Worm (Caenorhabditis elegans) whole organism, L3 larva: Measurements from ENCODE around the gene asp-2.

Experiments
- ama-1 ChIP-seq: fragments of 150-350 bp; optimal IDR thresholded peaks from 2 replicates; lab custom pipeline; 2018
- ceh-16 ChIP-seq: sonication (generic microtip); optimal IDR thresholded peaks from 2 replicates; lab custom pipeline; 2017; ENCODE audit warnings: missing biosample characterization, missing genetic modification characterization
- ceh-82 ChIP-seq: fragments of 150-350 bp; optimal IDR thresholded peaks from 2 replicates; lab custom pipeline; 2014; ENCODE audit warnings: missing biosample characterization, missing genetic modification characterization
- egl-27 ChIP-seq: sonication (generic microtip); optimal IDR thresholded peaks from 4 replicates; lab custom pipeline; 2017; ENCODE audit warnings: missing biosample characterization, missing genetic modification reagents, missing genetic modification characterization
- egl-5 ChIP-seq: fragments of 150-350 bp; optimal IDR thresholded peaks from 2 replicates; lab custom pipeline; 2017; ENCODE audit warnings: missing biosample characterization, missing genetic modification reagents, missing genetic modification characterization, inconsistent platforms
- elt-1 ChIP-seq: fragments of 150-350 bp; optimal IDR thresholded peaks from 2 replicates; lab custom pipeline; 2014; ENCODE audit warnings: missing biosample characterization, missing genetic modification characterization
- elt-2 ChIP-seq: sonication (generic microtip); optimal IDR thresholded peaks from 2 replicates; lab custom pipeline; 2016; ENCODE audit warnings: missing genetic modification reagents, mild to moderate bottlenecking, missing genetic modification characterization, missing compliant biosample characterization
- elt-3 ChIP-seq, 3 experiments: fragments of 150-350 bp in 1 of 3; sonication (generic microtip) in 2 of 3; optimal IDR thresholded peaks; 2 replicates in 2 of 3; 4 replicates in 1 of 3; lab custom pipeline; 2014 to 2017; ENCODE audit warnings: missing biosample characterization in 3 of 3, missing genetic modification characterization in 3 of 3
- fkh-10 ChIP-seq: sonication (generic microtip); optimal IDR thresholded peaks from 2 replicates; lab custom pipeline; 2017; ENCODE audit warnings: missing biosample characterization, missing genetic modification reagents, missing genetic modification characterization
- fos-1 ChIP-seq: fragments of 150-350 bp; optimal IDR thresholded peaks from 2 replicates; lab custom pipeline; 2014; ENCODE audit warnings: missing biosample characterization, missing genetic modification characterization
- hmg-11 ChIP-seq: sonication (generic microtip); optimal IDR thresholded peaks from 2 replicates; lab custom pipeline; 2016; ENCODE audit warnings: missing genetic modification characterization, missing compliant biosample characterization
- jun-1 ChIP-seq: fragments of 150-350 bp; optimal IDR thresholded peaks from 2 replicates; lab custom pipeline; 2014; ENCODE audit warnings: missing biosample characterization, missing genetic modification reagents, missing genetic modification characterization
- lin-15B ChIP-seq: fragments of 150-350 bp; optimal IDR thresholded peaks from 2 replicates; lab custom pipeline; 2014; ENCODE audit warnings: missing biosample characterization, missing genetic modification characterization
- lsy-12 ChIP-seq: sonication (generic microtip); optimal IDR thresholded peaks from 2 replicates; lab custom pipeline; 2016; ENCODE audit warnings: mild to moderate bottlenecking, missing genetic modification characterization, missing compliant biosample characterization
- mdl-1 ChIP-seq: fragments of 150-350 bp; optimal IDR thresholded peaks from 2 replicates; lab custom pipeline; 2014; ENCODE audit warnings: missing biosample characterization, missing genetic modification characterization
- mml-1 ChIP-seq: fragments of 150-350 bp; sonication (generic microtip); optimal IDR thresholded peaks from 3 replicates; lab custom pipeline; 2014; ENCODE audit warnings: missing biosample characterization, missing genetic modification characterization
- nfya-1 ChIP-seq: sonication (generic microtip); optimal IDR thresholded peaks from 2 replicates; lab custom pipeline; 2017; ENCODE audit warnings: missing genetic modification characterization, mild to moderate bottlenecking, missing compliant biosample characterization, antibody characterized with exemption, moderate library complexity; ENCODE audit not compliant: insufficient read depth
- nhr-23 ChIP-seq: fragments of 150-350 bp; optimal IDR thresholded peaks from 2 replicates; lab custom pipeline; 2014; ENCODE audit warnings: missing biosample characterization, missing genetic modification reagents, missing genetic modification characterization
- nhr-237 ChIP-seq: fragments of 150-350 bp; optimal IDR thresholded peaks from 2 replicates; lab custom pipeline; 2014; ENCODE audit warnings: missing biosample characterization, missing genetic modification characterization
- nhr-25 ChIP-seq: sonication (generic microtip); optimal IDR thresholded peaks from 2 replicates; lab custom pipeline; 2017; ENCODE audit warnings: missing biosample characterization, missing genetic modification characterization
- nhr-28 ChIP-seq: fragments of 150-350 bp; optimal IDR thresholded peaks from 2 replicates; lab custom pipeline; 2014; ENCODE audit warnings: missing biosample characterization, missing genetic modification characterization
- nhr-43 ChIP-seq: sonication (generic microtip); optimal IDR thresholded peaks from 2 replicates; lab custom pipeline; 2016; ENCODE audit warnings: mild to moderate bottlenecking, missing genetic modification characterization, missing compliant biosample characterization; ENCODE audit not compliant: poor library complexity, severe bottlenecking
- nhr-67 ChIP-seq: fragments of 150-350 bp; optimal IDR thresholded peaks from 2 replicates; lab custom pipeline; 2014; ENCODE audit warnings: missing biosample characterization, missing genetic modification characterization
- nhr-76 ChIP-seq: fragments of 150-350 bp; sonication (generic microtip); optimal IDR thresholded peaks from 5 replicates; lab custom pipeline; 2014; ENCODE audit warnings: missing biosample characterization, missing genetic modification characterization
- pha-4 ChIP-seq: fragments of 150-350 bp; optimal IDR thresholded peaks from 2 replicates; lab custom pipeline; 2014; ENCODE audit warnings: missing biosample characterization, missing genetic modification reagents, missing genetic modification characterization
- pqm-1 ChIP-seq: fragments of 150-350 bp; optimal IDR thresholded peaks from 2 replicates; lab custom pipeline; 2017; ENCODE audit warnings: missing biosample characterization, missing genetic modification characterization, inconsistent platforms
- sea-2 ChIP-seq: fragments of 150-350 bp; sonication (generic microtip); optimal IDR thresholded peaks from 4 replicates; lab custom pipeline; 2014; ENCODE audit warnings: missing biosample characterization, missing genetic modification reagents, missing genetic modification characterization
- skn-1 ChIP-seq: fragments of 150-350 bp; optimal IDR thresholded peaks from 2 replicates; lab custom pipeline; 2014; ENCODE audit warnings: missing biosample characterization, missing genetic modification characterization
- tbx-2 ChIP-seq: sonication (generic microtip); optimal IDR thresholded peaks from 2 replicates; lab custom pipeline; 2016; ENCODE audit warnings: mild to moderate bottlenecking, missing genetic modification characterization, missing compliant biosample characterization
- unc-39 ChIP-seq: sonication (generic microtip); optimal IDR thresholded peaks from 4 replicates; lab custom pipeline; 2017; ENCODE audit warnings: missing biosample characterization, missing genetic modification characterization
- unc-62 ChIP-seq: fragments of 150-350 bp; sonication (generic microtip); optimal IDR thresholded peaks from 4 replicates; lab custom pipeline; 2014; ENCODE audit warnings: missing biosample characterization, missing genetic modification reagents, missing genetic modification characterization
- zag-1 ChIP-seq: fragments of 150-350 bp; optimal IDR thresholded peaks from 2 replicates; lab custom pipeline; 2014; ENCODE audit warnings: missing biosample characterization, missing genetic modification characterization

Gene asp-2

DNA sequence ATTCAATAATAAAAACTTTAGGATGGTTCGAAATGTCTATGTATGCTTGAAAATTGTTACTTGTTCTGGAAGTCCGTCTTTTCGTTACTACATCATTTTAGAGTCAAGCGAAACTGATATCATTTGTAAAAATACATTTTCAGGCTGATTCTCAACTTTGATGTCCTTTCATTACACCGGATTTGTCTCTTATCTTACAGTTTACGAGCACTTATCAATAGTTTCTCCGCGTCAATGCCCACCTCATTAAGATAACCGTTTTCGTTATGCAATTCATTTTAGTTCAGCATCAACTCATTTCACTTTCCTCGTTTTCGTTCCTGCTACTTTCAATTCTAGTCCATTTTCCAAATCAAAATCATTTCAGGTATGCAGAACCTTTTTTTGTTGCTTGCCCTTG, at the start of gene asp-2:
Gene asp-2, plus strand, starts transcription at position 368 of the 400 bp plus-strand sequence.
- TF ChIP-seq pqm-1 (tag; lab: Kevin White, UChicago) (peak; percentile 89), nhr-67 (tag; lab: Kevin White, UChicago) (no peak), elt-2 (tag; lab: Kevin White, UChicago) (peak; percentile 91)

DNA sequence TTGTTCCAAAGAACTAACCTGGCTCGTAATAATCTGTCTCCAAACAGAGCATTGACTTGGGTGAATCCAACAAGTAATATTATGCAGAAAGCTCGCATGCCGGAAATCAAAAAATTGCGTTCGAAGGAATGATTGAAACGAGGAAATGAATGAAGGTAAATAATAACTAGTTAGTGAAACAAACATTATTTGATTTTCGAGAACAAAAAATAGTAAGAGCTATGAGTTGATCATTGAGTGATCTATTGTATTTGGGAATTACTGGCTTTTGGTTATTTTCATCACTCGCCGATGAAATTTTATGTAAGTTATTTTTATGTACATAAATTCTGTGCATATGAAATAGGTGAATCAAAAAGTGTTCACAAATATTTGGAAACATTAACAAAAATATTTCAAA, 48.1 kb upstream of the asp-2 start, which contains the start of gene B0222.5:
Gene B0222.5, minus strand, starts transcription at position 101 of the 400 bp plus-strand sequence.
- TF ChIP-seq elt-1 (no peak), nhr-23 (tag; lab: Kevin White, UChicago) (no peak), ceh-16 (tag; lab: Kevin White, UChicago) (no peak), ama-1 (no peak), mml-1 (tag; lab: Kevin White, UChicago) (no peak), lsy-12 (no peak), elt-2 (tag; lab: Kevin White, UChicago) (no peak), hmg-11 (tag; lab: Kevin White, UChicago) (no peak), nhr-67 (tag; lab: Kevin White, UChicago) (no peak), nhr-25 (tag; lab: Kevin White, UChicago) (no peak), lin-15B (tag; lab: Kevin White, UChicago) (no peak), jun-1 (tag; lab: Kevin White, UChicago) (no peak), nhr-28 (tag; lab: Kevin White, UChicago) (no peak), skn-1 (no peak)

DNA sequence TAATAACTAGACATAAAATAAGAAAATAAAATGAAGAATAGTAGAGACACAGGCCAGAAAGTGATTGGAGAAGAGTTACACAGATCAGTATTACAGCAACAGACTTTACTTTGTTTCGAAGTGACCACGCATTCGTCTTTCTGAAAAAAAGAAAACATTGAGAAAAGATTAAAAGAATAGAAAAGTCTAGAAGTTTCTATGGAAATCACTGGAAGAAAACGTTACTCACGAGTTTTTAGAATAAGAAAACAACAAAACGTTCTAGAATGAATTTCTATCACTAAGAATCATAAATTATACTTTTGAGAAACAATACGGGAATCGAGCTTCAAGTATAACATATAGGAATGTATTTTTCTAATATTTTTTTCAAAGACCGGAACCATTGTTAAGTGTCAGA, 47.3 kb upstream of the asp-2 start:
- TF ChIP-seq skn-1, result no peak
- no peak for TF ChIP-seq mdl-1
- TF ChIP-seq tbx-2 (tag; lab: Kevin White, UChicago), result no peak
- TF ChIP-seq mml-1 (tag; lab: Kevin White, UChicago), result no peak
- no peak for TF ChIP-seq unc-62
- no peak for TF ChIP-seq nhr-237
- no peak for TF ChIP-seq pha-4 (tag; lab: Kevin White, UChicago)
- TF ChIP-seq nfya-1 (tag; lab: Kevin White, UChicago), result no peak
- TF ChIP-seq unc-39 (tag; lab: Kevin White, UChicago), result no peak
- no peak for TF ChIP-seq ama-1
- no peak for TF ChIP-seq ceh-16 (tag; lab: Kevin White, UChicago)
- TF ChIP-seq zag-1 (tag; lab: Kevin White, UChicago), result no peak
- no peak for TF ChIP-seq lin-15B (tag; lab: Kevin White, UChicago)
- no peak for TF ChIP-seq elt-2 (tag; lab: Kevin White, UChicago)
- TF ChIP-seq sea-2, result no peak
- TF ChIP-seq nhr-28 (tag; lab: Kevin White, UChicago), result no peak
- no peak for TF ChIP-seq egl-27 (tag; lab: Kevin White, UChicago)
- no peak for TF ChIP-seq nhr-76 (tag; lab: Kevin White, UChicago)
- TF ChIP-seq fos-1 (tag; lab: Kevin White, UChicago), result no peak

DNA sequence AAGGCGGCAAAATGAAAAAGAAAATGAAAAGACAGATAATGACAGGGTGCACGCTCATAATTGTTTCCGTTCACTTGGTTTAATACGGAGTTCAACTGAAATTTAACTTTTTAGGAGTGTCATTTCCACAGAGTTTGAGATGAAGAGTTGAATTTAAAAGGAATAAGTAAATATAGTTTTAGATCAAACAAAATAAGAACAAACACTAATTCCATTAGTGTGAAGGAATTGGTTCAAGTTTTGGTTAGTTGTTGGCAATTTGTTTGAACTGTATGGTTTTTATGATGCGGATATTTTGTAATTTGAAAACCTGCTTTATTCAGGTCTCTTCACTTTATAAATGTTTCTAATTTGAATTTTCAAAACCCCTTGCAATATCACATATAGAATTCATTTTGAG, 46.2 kb upstream of the asp-2 start, which contains the start of gene B0222.15:
Gene B0222.15, minus strand, starts transcription at position 101 of the 400 bp plus-strand sequence.
- TF ChIP-seq unc-62 (no peak), skn-1 (no peak), nhr-43 (tag; lab: Kevin White, UChicago) (no peak), ceh-82 (tag; lab: Kevin White, UChicago) (no peak), elt-3 (tag; optimal IDR thresholded peaks at IDR 0.05; lab: Kevin White, UChicago) (no peak), elt-1 (no peak), ama-1 (no peak), ceh-16 (tag; lab: Kevin White, UChicago) (no peak), zag-1 (tag; lab: Kevin White, UChicago) (no peak), lin-15B (tag; lab: Kevin White, UChicago) (no peak), egl-5 (tag; lab: Kevin White, UChicago) (no peak)

DNA sequence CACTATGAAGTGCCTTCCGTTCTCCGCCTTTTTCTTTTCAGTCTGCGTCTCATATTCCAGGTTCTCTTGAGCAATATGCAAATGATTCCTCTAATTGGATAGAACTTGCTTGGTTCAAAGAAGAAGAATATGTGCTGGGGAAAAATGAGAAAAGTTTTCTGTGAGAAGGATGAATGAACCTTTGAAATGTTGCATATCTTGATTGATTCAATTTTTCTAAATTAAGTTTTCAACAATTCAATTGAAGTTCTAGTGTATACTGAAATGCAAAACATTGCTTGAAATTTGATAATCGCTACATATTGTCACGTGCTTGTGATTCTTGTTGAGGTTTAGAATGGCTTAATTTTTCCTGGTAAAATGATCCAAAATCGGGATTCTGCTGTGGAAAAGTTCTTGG, 45.3 kb upstream of the asp-2 start:
- TF ChIP-seq nhr-67 (tag; lab: Kevin White, UChicago) (no peak), fkh-10 (GFP tag; lab: Kevin White, UChicago) (peak; percentile 96)
